Worm (Caenorhabditis elegans): Measurements from ENCODE around the gene cal-8.

DNA sequence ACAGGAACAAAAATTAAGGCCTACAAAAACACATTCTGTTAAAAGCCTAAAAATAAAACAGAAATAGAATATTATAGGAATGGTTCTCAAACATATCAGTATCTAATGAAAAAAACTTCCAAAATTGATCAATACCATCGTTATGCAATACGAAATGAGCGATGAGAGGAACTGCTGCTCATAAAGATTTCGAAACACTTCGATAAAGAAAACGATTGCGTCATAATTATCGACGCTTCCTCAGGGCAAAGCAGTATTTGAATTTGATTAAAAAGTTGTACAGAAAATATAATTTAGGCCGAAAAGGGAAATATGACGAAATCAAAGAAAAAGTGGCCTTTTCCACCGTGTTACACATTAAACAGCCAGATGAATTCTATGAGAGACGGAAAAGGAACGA lies 36.2 kb upstream of the cal-8 start:
- TF ChIP-seq egl-27 (tag; optimal IDR thresholded peaks at IDR 0.05) = no peak
- TF ChIP-seq nhr-237 (tag; optimal IDR thresholded peaks at IDR 0.05) = no peak
- TF ChIP-seq rbr-2 (tag; optimal IDR thresholded peaks at IDR 0.05) = no peak
- no peak for TF ChIP-seq daf-8 (GFP tag; IDR thresholded peaks at IDR 0.05)
- TF ChIP-seq pqm-1 (tag; optimal IDR thresholded peaks at IDR 0.05) = no peak
- no peak for TF ChIP-seq ama-1 (optimal IDR thresholded peaks at IDR 0.05)
- no peak for TF ChIP-seq nhr-76 (tag; optimal IDR thresholded peaks at IDR 0.05)
- TF ChIP-seq nhr-11 (tag; optimal IDR thresholded peaks at IDR 0.05) = no peak

Data from whole organism, L4 larva.